Worm (Caenorhabditis elegans) whole organism, L4 larva: ENCODE results near the gene ugt-64.

Source experiments
- ceh-82 ChIP-seq: sonication (generic microtip); optimal IDR thresholded peaks from 2 replicates; lab custom pipeline; 2017; ENCODE audit warnings: missing biosample characterization, missing genetic modification characterization
- jun-1 ChIP-seq: fragments of 150-350 bp; optimal IDR thresholded peaks from 2 replicates; lab custom pipeline; 2014; ENCODE audit warnings: missing biosample characterization, missing genetic modification reagents, missing genetic modification characterization
- lin-39 ChIP-seq: fragments of 150-350 bp; optimal IDR thresholded peaks from 2 replicates; lab custom pipeline; 2014; ENCODE audit warnings: missing biosample characterization, missing genetic modification reagents, missing genetic modification characterization
- nhr-28 ChIP-seq: fragments of 150-350 bp; optimal IDR thresholded peaks from 2 replicates; lab custom pipeline; 2014; ENCODE audit warnings: missing biosample characterization, missing genetic modification characterization
- nhr-76 ChIP-seq: fragments of 150-350 bp; optimal IDR thresholded peaks from 2 replicates; lab custom pipeline; 2014; ENCODE audit warnings: missing biosample characterization, missing genetic modification characterization

DNA sequence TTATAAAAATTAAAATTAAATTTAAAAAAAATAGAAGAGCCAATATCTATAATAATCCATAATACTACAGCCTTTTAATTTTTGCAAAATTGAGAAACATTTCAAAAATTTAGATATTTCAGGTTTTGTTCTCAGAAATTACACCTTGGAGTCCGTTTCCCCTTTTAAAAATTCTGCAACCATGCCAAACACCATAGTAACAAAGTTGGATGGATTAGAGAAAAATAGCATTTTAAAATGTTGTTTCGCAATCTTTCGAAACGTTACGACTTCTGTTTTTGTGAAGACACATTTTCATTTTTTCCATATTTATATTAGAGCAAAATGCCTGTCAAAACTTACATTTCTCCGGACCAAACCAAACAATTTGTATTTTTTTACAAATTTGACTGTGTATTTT, 18.8 kb upstream of the ugt-64 start, which contains the start of gene T24A6.7:
- TF ChIP-seq ceh-82 (tag; lab: Kevin White, UChicago), result no peak
- no peak for TF ChIP-seq nhr-28 (tag; lab: Kevin White, UChicago)
- no peak for TF ChIP-seq nhr-76 (tag; lab: Kevin White, UChicago)
- TF ChIP-seq lin-39 (tag; lab: Kevin White, UChicago), result no peak
- no peak for TF ChIP-seq jun-1 (tag; lab: Kevin White, UChicago)
